Worm (Caenorhabditis elegans) whole organism, mixed stage, embryonic: ENCODE results near the gene mel-32.

Source experiments
- M03D4.4 ChIP-seq: sonication (generic microtip); optimal IDR thresholded peaks from 2 replicates; lab custom pipeline; 2017; ENCODE audit warnings: mild to moderate bottlenecking, missing genetic modification characterization, missing compliant biosample characterization
- bed-3 ChIP-seq: fragments of 200-800 bp; sonication (Bioruptor generic); optimal IDR thresholded peaks from 3 replicates; lab custom pipeline; 2018; ENCODE audit warnings: mild to moderate bottlenecking, missing genetic modification characterization, moderate library complexity, missing compliant biosample characterization
- blmp-1 ChIP-seq: fragments of 150-350 bp; optimal IDR thresholded peaks from 2 replicates; lab custom pipeline; 2014; ENCODE audit warnings: missing biosample characterization, missing genetic modification characterization
- ceh-39 ChIP-seq: fragments of 150-350 bp; optimal IDR thresholded peaks from 2 replicates; lab custom pipeline; 2014; ENCODE audit warnings: missing biosample characterization, missing genetic modification characterization
- ceh-43 ChIP-seq: fragments of 200-800 bp; sonication (Bioruptor generic); optimal IDR thresholded peaks from 2 replicates; lab custom pipeline; 2018; ENCODE audit warnings: mild to moderate bottlenecking, missing genetic modification characterization, moderate library complexity, missing compliant biosample characterization
- ceh-83 ChIP-seq: fragments of 200-800 bp; sonication (Bioruptor generic); optimal IDR thresholded peaks from 2 replicates; lab custom pipeline; 2018; ENCODE audit warnings: mild to moderate bottlenecking, missing genetic modification characterization, missing compliant biosample characterization
- ces-1 ChIP-seq: fragments of 150-350 bp; optimal IDR thresholded peaks from 2 replicates; lab custom pipeline; 2014; ENCODE audit warnings: missing biosample characterization, missing genetic modification reagents, missing genetic modification characterization
- cnd-1 ChIP-seq: fragments of 200-800 bp; sonication (Bioruptor generic); optimal IDR thresholded peaks from 2 replicates; lab custom pipeline; 2018; ENCODE audit warnings: mild to moderate bottlenecking, missing genetic modification characterization, missing compliant biosample characterization
- drap-1 ChIP-seq: fragments of 200-800 bp; sonication (Bioruptor generic); optimal IDR thresholded peaks from 3 replicates; lab custom pipeline; 2018; ENCODE audit warnings: mild to moderate bottlenecking, missing genetic modification characterization, missing compliant biosample characterization
- elt-1 ChIP-seq: sonication (generic microtip); optimal IDR thresholded peaks from 2 replicates; lab custom pipeline; 2017; ENCODE audit warnings: missing genetic modification characterization, mild to moderate bottlenecking, missing compliant biosample characterization, antibody characterized with exemption, moderate library complexity, borderline replicate concordance; ENCODE audit not compliant: insufficient read depth
- elt-3 ChIP-seq: fragments of 150-350 bp; optimal IDR thresholded peaks from 2 replicates; lab custom pipeline; 2014; ENCODE audit warnings: missing biosample characterization, missing genetic modification characterization
- flh-1 ChIP-seq: fragments of 200-800 bp; sonication (Bioruptor generic); optimal IDR thresholded peaks from 2 replicates; lab custom pipeline; 2018; ENCODE audit warnings: mild to moderate bottlenecking, missing genetic modification characterization, moderate library complexity, missing compliant biosample characterization
- ham-2 ChIP-seq: fragments of 200-800 bp; sonication (Bioruptor generic); optimal IDR thresholded peaks from 2 replicates; lab custom pipeline; 2018; ENCODE audit warnings: mild to moderate bottlenecking, missing genetic modification characterization, missing compliant biosample characterization
- hlh-1 ChIP-seq: fragments of 150-350 bp; optimal IDR thresholded peaks from 2 replicates; lab custom pipeline; 2014; ENCODE audit warnings: missing biosample characterization, missing genetic modification reagents, missing genetic modification characterization
- lin-13 ChIP-seq: fragments of 150-350 bp; optimal IDR thresholded peaks from 2 replicates; lab custom pipeline; 2014; ENCODE audit warnings: missing biosample characterization, missing genetic modification characterization
- lin-32 ChIP-seq: fragments of 200-800 bp; sonication (Bioruptor generic); optimal IDR thresholded peaks from 2 replicates; lab custom pipeline; 2018; ENCODE audit warnings: mild to moderate bottlenecking, missing genetic modification characterization, missing compliant biosample characterization
- lsy-2 ChIP-seq: fragments of 150-350 bp; optimal IDR thresholded peaks from 2 replicates; lab custom pipeline; 2014; ENCODE audit warnings: missing biosample characterization, missing genetic modification characterization
- mab-5 ChIP-seq: fragments of 150-350 bp; optimal IDR thresholded peaks from 2 replicates; lab custom pipeline; 2014; ENCODE audit warnings: missing biosample characterization, missing genetic modification characterization
- mep-1 ChIP-seq: fragments of 150-350 bp; optimal IDR thresholded peaks from 2 replicates; lab custom pipeline; 2017; ENCODE audit warnings: missing biosample characterization, missing genetic modification reagents, missing genetic modification characterization, inconsistent platforms
- mls-2 ChIP-seq: sonication (generic microtip); optimal IDR thresholded peaks from 2 replicates; lab custom pipeline; 2016; ENCODE audit warnings: mild to moderate bottlenecking, missing genetic modification characterization, moderate library complexity, missing compliant biosample characterization
- nhr-12 ChIP-seq: fragments of 150-350 bp; optimal IDR thresholded peaks from 2 replicates; lab custom pipeline; 2014; ENCODE audit warnings: missing biosample characterization, missing genetic modification characterization
- nhr-2 ChIP-seq: fragments of 150-350 bp; optimal IDR thresholded peaks from 2 replicates; lab custom pipeline; 2014; ENCODE audit warnings: missing biosample characterization, missing genetic modification characterization
- nhr-237 ChIP-seq: fragments of 150-350 bp; optimal IDR thresholded peaks from 2 replicates; lab custom pipeline; 2014; ENCODE audit warnings: missing biosample characterization, missing genetic modification characterization
- nhr-28 ChIP-seq: fragments of 150-350 bp; optimal IDR thresholded peaks from 2 replicates; lab custom pipeline; 2014; ENCODE audit warnings: missing biosample characterization, missing genetic modification characterization
- nhr-76 ChIP-seq: sonication (generic microtip); optimal IDR thresholded peaks from 2 replicates; lab custom pipeline; 2017; ENCODE audit warnings: missing biosample characterization, missing genetic modification characterization
- pha-4 ChIP-seq: fragments of 150-350 bp; optimal IDR thresholded peaks from 2 replicates; lab custom pipeline; 2018; ENCODE audit warnings: missing biosample characterization, missing genetic modification reagents, missing genetic modification characterization
- sem-2 ChIP-seq: fragments of 200-800 bp; sonication (Bioruptor generic); optimal IDR thresholded peaks from 2 replicates; lab custom pipeline; 2018; ENCODE audit warnings: mild to moderate bottlenecking, missing genetic modification characterization, missing compliant biosample characterization
- snpc-4 ChIP-seq: fragments of 150-350 bp; optimal IDR thresholded peaks from 2 replicates; lab custom pipeline; 2014; ENCODE audit warnings: missing biosample characterization, missing genetic modification characterization
- sptf-1 ChIP-seq: sonication (generic microtip); optimal IDR thresholded peaks from 2 replicates; lab custom pipeline; 2017; ENCODE audit warnings: mild to moderate bottlenecking, missing genetic modification characterization, moderate library complexity, missing compliant biosample characterization
- tbx-8 ChIP-seq: fragments of 200-800 bp; sonication (Bioruptor generic); optimal IDR thresholded peaks from 2 replicates; lab custom pipeline; 2018; ENCODE audit warnings: mild to moderate bottlenecking, missing genetic modification characterization, moderate library complexity, missing compliant biosample characterization
- unc-120 ChIP-seq: sonication (generic microtip); optimal IDR thresholded peaks from 2 replicates; lab custom pipeline; 2017; ENCODE audit warnings: missing genetic modification characterization, missing compliant biosample characterization; ENCODE audit not compliant: poor library complexity, severe bottlenecking
- unc-39 ChIP-seq: fragments of 150-350 bp; optimal IDR thresholded peaks from 2 replicates; lab custom pipeline; 2014; ENCODE audit warnings: missing biosample characterization, missing genetic modification characterization
- unc-62 ChIP-seq: fragments of 150-350 bp; optimal IDR thresholded peaks from 2 replicates; lab custom pipeline; 2014; ENCODE audit warnings: missing biosample characterization, missing genetic modification reagents, missing genetic modification characterization
- zip-8 ChIP-seq: fragments of 150-350 bp; optimal IDR thresholded peaks from 2 replicates; lab custom pipeline; 2014; ENCODE audit warnings: missing biosample characterization, missing genetic modification characterization
- ztf-11 ChIP-seq: fragments of 150-350 bp; optimal IDR thresholded peaks from 2 replicates; lab custom pipeline; 2014; ENCODE audit warnings: missing biosample characterization, missing genetic modification characterization

mel-32 gene

ce11 chrIII:6439854-6440253 lies 2.9 kb downstream of the mel-32 start:
- no peak for TF ChIP-seq ceh-43 (GFP tag; lab: Kevin White, UChicago)
- TF ChIP-seq tbx-8 (GFP tag; lab: Kevin White, UChicago) = no peak
- no peak for TF ChIP-seq elt-3
- no peak for TF ChIP-seq sem-2 (GFP tag; lab: Kevin White, UChicago)
- TF ChIP-seq mab-5 (tag; lab: Kevin White, UChicago) = no peak
- TF ChIP-seq nhr-76 = no peak
- TF ChIP-seq unc-39 (tag; lab: Kevin White, UChicago) = no peak
- no peak for TF ChIP-seq mls-2 (tag; lab: Kevin White, UChicago)
- TF ChIP-seq elt-1 (tag; lab: Kevin White, UChicago) = no peak
- TF ChIP-seq ztf-11 (tag; lab: Kevin White, UChicago) = no peak
- TF ChIP-seq lin-32 (GFP tag; lab: Kevin White, UChicago) = no peak
- TF ChIP-seq lin-13 = no peak
- TF ChIP-seq nhr-12 = no peak
- TF ChIP-seq ceh-39 (tag; lab: Kevin White, UChicago) = no peak
- no peak for TF ChIP-seq nhr-28
- no peak for TF ChIP-seq zip-8
- no peak for TF ChIP-seq drap-1 (GFP tag; lab: Kevin White, UChicago)
- no peak for TF ChIP-seq unc-62 (GFP tag; lab: Kevin White, UChicago)
- TF ChIP-seq lsy-2 = no peak

- no peak for TF ChIP-seq lsy-2
- TF ChIP-seq mep-1 (tag; lab: Kevin White, UChicago) = no peak
- no peak for TF ChIP-seq ham-2 (GFP tag; lab: Kevin White, UChicago)
- TF ChIP-seq blmp-1 (tag; lab: Kevin White, UChicago) = no peak
These were observed 6.5 kb downstream of the mel-32 start, which contains the start of gene C05D11.1 for ce11 chrIII:6436308-6436707. Gene C05D11.1 (plus strand): TSS chrIII:6436608.

ce11 chrIII:6432939-6433338 lies 9.9 kb downstream of the mel-32 start, which contains the start of gene vps-16:
Gene vps-16 (plus strand): TSS chrIII:6433239.
- TF ChIP-seq nhr-28 = no peak
- TF ChIP-seq pha-4 (tag; lab: Kevin White, UChicago) = no peak

- no peak for TF ChIP-seq ceh-39 (tag; lab: Kevin White, UChicago)
- no peak for TF ChIP-seq cnd-1 (tag; lab: Kevin White, UChicago)
- TF ChIP-seq nhr-28 = no peak
- no peak for TF ChIP-seq blmp-1 (tag; lab: Kevin White, UChicago)
- no peak for TF ChIP-seq nhr-12
- no peak for TF ChIP-seq nhr-237 (tag; lab: Kevin White, UChicago)
- TF ChIP-seq mab-5 (tag; lab: Kevin White, UChicago) = no peak
- TF ChIP-seq mep-1 (tag; lab: Kevin White, UChicago) = peak; percentile 75
- no peak for TF ChIP-seq elt-3
- TF ChIP-seq unc-120 (tag; lab: Kevin White, UChicago) = no peak
- TF ChIP-seq tbx-8 (GFP tag; lab: Kevin White, UChicago) = no peak
- TF ChIP-seq nhr-76 = no peak
- peak; percentile 70 for TF ChIP-seq ham-2 (GFP tag; lab: Kevin White, UChicago)
- TF ChIP-seq elt-1 (tag; lab: Kevin White, UChicago) = no peak
- TF ChIP-seq ces-1 (GFP tag; lab: Kevin White, UChicago) = peak; percentile 99
- TF ChIP-seq lin-32 (GFP tag; lab: Kevin White, UChicago) = no peak
- TF ChIP-seq unc-39 (tag; lab: Kevin White, UChicago) = no peak
- no peak for TF ChIP-seq flh-1 (GFP tag; lab: Kevin White, UChicago)
- peak; percentile 80 for TF ChIP-seq ceh-43 (GFP tag; lab: Kevin White, UChicago)
- no peak for TF ChIP-seq drap-1 (GFP tag; lab: Kevin White, UChicago)
- TF ChIP-seq mls-2 (tag; lab: Kevin White, UChicago) = no peak
- no peak for TF ChIP-seq M03D4.4
- peak; percentile 81 for TF ChIP-seq lsy-2
- TF ChIP-seq hlh-1 = peak; percentile 30
- TF ChIP-seq unc-62 (GFP tag; lab: Kevin White, UChicago) = no peak
- peak; percentile 86 for TF ChIP-seq pha-4 (tag; lab: Kevin White, UChicago)
- peak; percentile 48 for TF ChIP-seq lin-13
- TF ChIP-seq nhr-2 = no peak
- TF ChIP-seq sem-2 (GFP tag; lab: Kevin White, UChicago) = no peak
- no peak for TF ChIP-seq bed-3 (GFP tag; lab: Kevin White, UChicago)
- no peak for TF ChIP-seq ztf-11 (tag; lab: Kevin White, UChicago)
- TF ChIP-seq sptf-1 (tag; lab: Kevin White, UChicago) = peak; percentile 55
- no peak for TF ChIP-seq zip-8
- no peak for TF ChIP-seq ceh-83 (GFP tag; lab: Kevin White, UChicago)
- TF ChIP-seq snpc-4 = no peak
These were observed 11.0 kb downstream of the mel-32 start, which contains the start of the genes mrps-17 and txdc-9 for ce11 chrIII:6431766-6432228. Gene mrps-17 (minus strand): TSS chrIII:6431798. Gene txdc-9 (plus strand): TSS chrIII:6432178.
